Worm (Caenorhabditis elegans): ENCODE measurements around the gene W04E12.5.

ce11 chrV:19737458-19737857 is 8.5 kb upstream of the W04E12.5 start, which contains the start of gene W04E12.7:
- TF ChIP-seq dao-5 (tag; optimal IDR thresholded peaks at IDR 0.05) (no peak), him-1 (tag; optimal IDR thresholded peaks at IDR 0.05) (no peak)

All from whole organism, L4/young adult.